Worm (Caenorhabditis elegans) whole organism, L2 larva: ENCODE results near the gene C47E8.9.

Experiments used
- C34F6.9 ChIP-seq: fragments of 150-350 bp; optimal IDR thresholded peaks from 2 replicates; lab custom pipeline; 2014; ENCODE audit warnings: missing biosample characterization, missing genetic modification characterization
- F13H6.1 ChIP-seq: sonication (generic microtip); optimal IDR thresholded peaks from 2 replicates; lab custom pipeline; 2016; ENCODE audit warnings: missing genetic modification characterization, missing compliant biosample characterization
- ZK546.5 ChIP-seq: sonication (generic microtip); optimal IDR thresholded peaks from 2 replicates; lab custom pipeline; 2017; ENCODE audit warnings: missing biosample characterization, missing genetic modification characterization
- alr-1 ChIP-seq: fragments of 150-350 bp; optimal IDR thresholded peaks from 2 replicates; lab custom pipeline; 2014; ENCODE audit warnings: missing biosample characterization, missing genetic modification characterization
- ama-1 ChIP-seq: fragments of 150-350 bp; optimal IDR thresholded peaks from 2 replicates; lab custom pipeline; 2018; ENCODE audit warnings: inconsistent platforms
- blmp-1 ChIP-seq: sonication (generic microtip); optimal IDR thresholded peaks from 2 replicates; lab custom pipeline; 2017; ENCODE audit warnings: missing genetic modification characterization, mild to moderate bottlenecking, missing compliant biosample characterization, antibody characterized with exemption, moderate library complexity; ENCODE audit not compliant: insufficient read depth
- ceh-16 ChIP-seq: fragments of 150-350 bp; optimal IDR thresholded peaks from 2 replicates; lab custom pipeline; 2014; ENCODE audit warnings: missing biosample characterization, missing genetic modification characterization
- ceh-82 ChIP-seq: fragments of 150-350 bp; optimal IDR thresholded peaks from 2 replicates; lab custom pipeline; 2014; ENCODE audit warnings: missing biosample characterization, missing genetic modification characterization
- crh-2 ChIP-seq: sonication (generic microtip); optimal IDR thresholded peaks from 2 replicates; lab custom pipeline; 2017; ENCODE audit warnings: missing biosample characterization, missing genetic modification characterization
- dmd-4 ChIP-seq: sonication (generic microtip); optimal IDR thresholded peaks from 2 replicates; lab custom pipeline; 2017; ENCODE audit warnings: missing biosample characterization, missing genetic modification characterization
- egl-27 ChIP-seq: sonication (generic microtip); optimal IDR thresholded peaks from 3 replicates; lab custom pipeline; 2017; ENCODE audit warnings: missing biosample characterization, missing genetic modification reagents, missing genetic modification characterization
- elt-1 ChIP-seq: fragments of 150-350 bp; optimal IDR thresholded peaks from 2 replicates; lab custom pipeline; 2014; ENCODE audit warnings: missing biosample characterization, missing genetic modification characterization
- elt-3 ChIP-seq: sonication (generic microtip); optimal IDR thresholded peaks from 2 replicates; lab custom pipeline; 2017; ENCODE audit warnings: missing biosample characterization, missing genetic modification characterization
- fos-1 ChIP-seq: fragments of 150-350 bp; optimal IDR thresholded peaks from 2 replicates; lab custom pipeline; 2014; ENCODE audit warnings: missing biosample characterization, missing genetic modification characterization
- gmeb-1 ChIP-seq: fragments of 150-350 bp; optimal IDR thresholded peaks from 2 replicates; lab custom pipeline; 2014; ENCODE audit warnings: missing biosample characterization, missing genetic modification characterization
- lin-11 ChIP-seq: fragments of 150-350 bp; sonication (generic microtip); optimal IDR thresholded peaks from 2 replicates; lab custom pipeline; 2014; ENCODE audit warnings: missing biosample characterization, missing genetic modification characterization, inconsistent platforms, mixed read lengths
- lin-13 ChIP-seq: fragments of 150-350 bp; optimal IDR thresholded peaks from 2 replicates; lab custom pipeline; 2014; ENCODE audit warnings: missing biosample characterization, missing genetic modification reagents, missing genetic modification characterization
- lin-39 ChIP-seq: fragments of 150-350 bp; optimal IDR thresholded peaks from 2 replicates; lab custom pipeline; 2014; ENCODE audit warnings: missing biosample characterization, missing genetic modification reagents, missing genetic modification characterization
- lsy-2 ChIP-seq, 2 experiments: fragments of 150-350 bp in 1 of 2; sonication (generic microtip) in 1 of 2; optimal IDR thresholded peaks; 2 replicates each; lab custom pipeline; 2014 to 2017; ENCODE audit warnings: missing biosample characterization in 2 of 2, missing genetic modification characterization in 2 of 2
- mab-5 ChIP-seq: fragments of 150-350 bp; optimal IDR thresholded peaks from 2 replicates; lab custom pipeline; 2014; ENCODE audit warnings: missing biosample characterization, missing genetic modification characterization
- mbf-1 ChIP-seq: sonication (generic microtip); optimal IDR thresholded peaks from 2 replicates; lab custom pipeline; 2017; ENCODE audit warnings: missing biosample characterization, missing genetic modification characterization
- mdl-1 ChIP-seq, 2 experiments: fragments of 150-350 bp in 1 of 2; sonication (generic microtip) in 1 of 2; optimal IDR thresholded peaks; 2 replicates each; lab custom pipeline; 2017; ENCODE audit warnings: missing biosample characterization in 2 of 2, missing genetic modification characterization in 2 of 2
- nhr-10 ChIP-seq: sonication (generic microtip); optimal IDR thresholded peaks from 2 replicates; lab custom pipeline; 2017; ENCODE audit warnings: missing biosample characterization, missing genetic modification characterization
- nhr-11 ChIP-seq: fragments of 150-350 bp; optimal IDR thresholded peaks from 2 replicates; lab custom pipeline; 2014; ENCODE audit warnings: missing biosample characterization, missing genetic modification characterization
- nhr-129 ChIP-seq: fragments of 150-350 bp; optimal IDR thresholded peaks from 2 replicates; lab custom pipeline; 2014; ENCODE audit warnings: missing biosample characterization, missing genetic modification characterization
- nhr-21 ChIP-seq: fragments of 150-350 bp; optimal IDR thresholded peaks from 2 replicates; lab custom pipeline; 2014; ENCODE audit warnings: missing biosample characterization, missing genetic modification characterization
- nhr-23 ChIP-seq: fragments of 150-350 bp; optimal IDR thresholded peaks from 2 replicates; lab custom pipeline; 2014; ENCODE audit warnings: missing biosample characterization, missing genetic modification reagents, missing genetic modification characterization
- nhr-237 ChIP-seq: fragments of 150-350 bp; optimal IDR thresholded peaks from 2 replicates; lab custom pipeline; 2014; ENCODE audit warnings: missing biosample characterization, missing genetic modification characterization
- nhr-25 ChIP-seq: fragments of 150-350 bp; sonication (generic microtip); optimal IDR thresholded peaks from 3 replicates; lab custom pipeline; 2014; ENCODE audit warnings: missing biosample characterization, missing genetic modification characterization
- nhr-6 ChIP-seq: fragments of 150-350 bp; optimal IDR thresholded peaks from 2 replicates; lab custom pipeline; 2014; ENCODE audit warnings: missing biosample characterization, missing genetic modification characterization
- nhr-77 ChIP-seq: fragments of 150-350 bp; optimal IDR thresholded peaks from 2 replicates; lab custom pipeline; 2014; ENCODE audit warnings: missing biosample characterization, missing genetic modification characterization
- peb-1 ChIP-seq: fragments of 150-350 bp; optimal IDR thresholded peaks from 2 replicates; lab custom pipeline; 2014; ENCODE audit warnings: missing biosample characterization, missing genetic modification characterization
- sem-4 ChIP-seq: fragments of 150-350 bp; optimal IDR thresholded peaks from 2 replicates; lab custom pipeline; 2014; ENCODE audit warnings: missing biosample characterization, missing genetic modification reagents, missing genetic modification characterization
- skn-1 ChIP-seq: sonication (generic microtip); optimal IDR thresholded peaks from 2 replicates; lab custom pipeline; 2017; ENCODE audit warnings: missing biosample characterization, missing genetic modification characterization
- sma-3 ChIP-seq: sonication (generic microtip); optimal IDR thresholded peaks from 2 replicates; lab custom pipeline; 2016; ENCODE audit warnings: missing genetic modification reagents, missing genetic modification characterization, missing compliant biosample characterization
- snpc-4 ChIP-seq: fragments of 150-350 bp; optimal IDR thresholded peaks from 2 replicates; lab custom pipeline; 2014; ENCODE audit warnings: missing biosample characterization, missing genetic modification characterization
- unc-39 ChIP-seq: fragments of 150-350 bp; optimal IDR thresholded peaks from 2 replicates; lab custom pipeline; 2014; ENCODE audit warnings: missing biosample characterization, missing genetic modification characterization
- unc-55 ChIP-seq: fragments of 150-350 bp; sonication (generic microtip); optimal IDR thresholded peaks from 3 replicates; lab custom pipeline; 2014; ENCODE audit warnings: missing biosample characterization, missing genetic modification reagents, missing genetic modification characterization
- unc-62 ChIP-seq: fragments of 150-350 bp; optimal IDR thresholded peaks from 2 replicates; lab custom pipeline; 2014; ENCODE audit warnings: missing biosample characterization, missing genetic modification reagents, missing genetic modification characterization
- zag-1 ChIP-seq: fragments of 150-350 bp; optimal IDR thresholded peaks from 2 replicates; lab custom pipeline; 2014; ENCODE audit warnings: missing biosample characterization, missing genetic modification characterization
- ztf-1 ChIP-seq: fragments of 200-800 bp; sonication (Bioruptor generic); conservative IDR thresholded peaks from 2 replicates; pipeline ENCODE4 v1.3.6; 2022; ENCODE audit warnings: missing genetic modification characterization, missing compliant biosample characterization
- ztf-11 ChIP-seq: sonication (generic microtip); optimal IDR thresholded peaks from 2 replicates; lab custom pipeline; 2017; ENCODE audit warnings: missing biosample characterization, missing genetic modification characterization
- ztf-4 ChIP-seq: fragments of 150-350 bp; optimal IDR thresholded peaks from 2 replicates; lab custom pipeline; 2014; ENCODE audit warnings: missing biosample characterization, missing genetic modification characterization

Gene C47E8.9

ce11 chrV:14645817-14646789 lies 17.0 kb upstream of the C47E8.9 start, which contains the start of the genes rfc-1 and pmp-3:
TSS of gene rfc-1 (minus strand) at chrV:14645979.
TSS of gene pmp-3 (plus strand) at chrV:14646739.
- TF ChIP-seq lsy-2 (tag; optimal IDR thresholded peaks at IDR 0.05; lab: Kevin White, UChicago) (no peak), unc-39 (no peak), gmeb-1 (tag; lab: Kevin White, UChicago) (peak; percentile 84), unc-62 (no peak), nhr-77 (tag; lab: Kevin White, UChicago) (no peak), F13H6.1 (tag; lab: Kevin White, UChicago) (peak; percentile 10), ZK546.5 (tag; lab: Kevin White, UChicago) (no peak), mdl-1 (tag; optimal IDR thresholded peaks at IDR 0.05; lab: Kevin White, UChicago) (no peak), skn-1 (tag; lab: Kevin White, UChicago) (peak; percentile 2), mbf-1 (tag; lab: Kevin White, UChicago) (no peak), nhr-25 (tag; lab: Kevin White, UChicago) (peak; percentile 13), lin-13 (GFP tag; lab: Kevin White, UChicago) (no peak), nhr-21 (tag; lab: Kevin White, UChicago) (no peak), ceh-82 (tag; lab: Kevin White, UChicago) (no peak), nhr-23 (tag; lab: Kevin White, UChicago) (no peak), nhr-11 (tag; lab: Kevin White, UChicago) (no peak), fos-1 (tag; lab: Kevin White, UChicago) (peak; percentile 21), unc-55 (GFP tag; lab: Kevin White, UChicago) (peak; percentile 51), egl-27 (tag; lab: Kevin White, UChicago) (no peak), sem-4 (no peak), ztf-1 (GFP tag; lab: Robert Waterston, UW) (no peak), C34F6.9 (tag; lab: Kevin White, UChicago) (peak; percentile 39), nhr-129 (tag; lab: Kevin White, UChicago) (peak; percentile 16), sma-3 (no peak), blmp-1 (tag; lab: Kevin White, UChicago) (peak; percentile 52)

- TF ChIP-seq nhr-11 (tag; lab: Kevin White, UChicago) (no peak), unc-39 (no peak), dmd-4 (tag; lab: Kevin White, UChicago) (no peak), lin-13 (GFP tag; lab: Kevin White, UChicago) (no peak), lin-11 (no peak), mab-5 (no peak), ztf-11 (tag; lab: Kevin White, UChicago) (no peak), alr-1 (tag; lab: Kevin White, UChicago) (no peak), ceh-16 (tag; lab: Kevin White, UChicago) (no peak), skn-1 (tag; lab: Kevin White, UChicago) (no peak)
Measured at ce11 chrV:14648825-14649224, 14.3 kb upstream of the C47E8.9 start.

ce11 chrV:14649929-14650328 lies 13.2 kb upstream of the C47E8.9 start:
- no peak for TF ChIP-seq unc-39
- TF ChIP-seq unc-62, result no peak
- no peak for TF ChIP-seq zag-1 (tag; lab: Kevin White, UChicago)
- TF ChIP-seq nhr-237, result no peak
- TF ChIP-seq nhr-11 (tag; lab: Kevin White, UChicago), result no peak
- TF ChIP-seq nhr-129 (tag; lab: Kevin White, UChicago), result peak; percentile 58
- TF ChIP-seq dmd-4 (tag; lab: Kevin White, UChicago), result no peak
- peak; percentile 62 for TF ChIP-seq C34F6.9 (tag; lab: Kevin White, UChicago)
- no peak for TF ChIP-seq nhr-23 (tag; lab: Kevin White, UChicago)
- no peak for TF ChIP-seq nhr-10 (tag; lab: Kevin White, UChicago)
- peak; percentile 27 for TF ChIP-seq mab-5
- peak; percentile 1 for TF ChIP-seq lin-39 (tag; lab: Kevin White, UChicago)
- TF ChIP-seq peb-1 (tag; lab: Kevin White, UChicago), result no peak
- TF ChIP-seq sem-4, result peak; percentile 31
- TF ChIP-seq ztf-11 (tag; lab: Kevin White, UChicago), result no peak
- TF ChIP-seq ceh-82 (tag; lab: Kevin White, UChicago), result no peak
- TF ChIP-seq unc-55 (GFP tag; lab: Kevin White, UChicago), result no peak
- no peak for TF ChIP-seq crh-2 (tag; lab: Kevin White, UChicago)
- TF ChIP-seq nhr-21 (tag; lab: Kevin White, UChicago), result no peak
- no peak for TF ChIP-seq lin-13 (GFP tag; lab: Kevin White, UChicago)
- no peak for TF ChIP-seq sma-3
- TF ChIP-seq lsy-2 (tag; optimal IDR thresholded peaks at IDR 0.05; lab: Kevin White, UChicago), result peak in 1 of 2 experiments; percentile 47
- no peak for TF ChIP-seq ama-1
- TF ChIP-seq lin-11, result no peak
- TF ChIP-seq elt-1 (tag; lab: Kevin White, UChicago), result no peak
- no peak for TF ChIP-seq mdl-1 (tag; optimal IDR thresholded peaks at IDR 0.05; lab: Kevin White, UChicago)
- TF ChIP-seq gmeb-1 (tag; lab: Kevin White, UChicago), result no peak
- TF ChIP-seq egl-27 (tag; lab: Kevin White, UChicago), result no peak
- TF ChIP-seq ztf-4 (tag; lab: Kevin White, UChicago), result no peak
- no peak for TF ChIP-seq nhr-77 (tag; lab: Kevin White, UChicago)
- TF ChIP-seq snpc-4 (tag; lab: Kevin White, UChicago), result no peak
- no peak for TF ChIP-seq nhr-6
- TF ChIP-seq blmp-1 (tag; lab: Kevin White, UChicago), result no peak
- TF ChIP-seq ceh-16 (tag; lab: Kevin White, UChicago), result no peak
- no peak for TF ChIP-seq ztf-1 (GFP tag; lab: Robert Waterston, UW)
- no peak for TF ChIP-seq elt-3 (tag; lab: Kevin White, UChicago)
- TF ChIP-seq skn-1 (tag; lab: Kevin White, UChicago), result no peak
